Fruit fly (Drosophila melanogaster): ENCODE data around the gene Herp.
A peak's percentile ranks its signal among the peaks of the same experiment; 100 is the strongest.

Gene Herp

dm6 chr2L:7828231-7828630, 28.4 kb upstream of the Herp start (continued):
- no peak for TF ChIP-seq lov (optimal IDR thresholded peaks at IDR 0.05)
- TF ChIP-seq lov (GFP tag; IDR thresholded peaks at IDR 0.05), result peak; percentile 67; the same call in 1 of the 3 replicates
- TF ChIP-seq CG7745 (tag; optimal IDR thresholded peaks at IDR 0.05), result no peak
- peak; percentile 69 for TF ChIP-seq CG12659 (GFP tag; optimal IDR thresholded peaks at IDR 0.05)
- peak; percentile 58 for TF ChIP-seq lab (GFP tag; optimal IDR thresholded peaks at IDR 0.05)
- no peak for TF ChIP-seq CHES-1-like (GFP tag; optimal IDR thresholded peaks at IDR 0.05)
- TF ChIP-seq CG12071 (GFP tag; optimal IDR thresholded peaks at IDR 0.05), result no peak
- peak; percentile 100 for TF ChIP-seq sd (tag; optimal IDR thresholded peaks at IDR 0.05)
- TF ChIP-seq Bdp1 (GFP tag; optimal IDR thresholded peaks at IDR 0.05), result no peak
- peak; percentile 78 for TF ChIP-seq sens (GFP tag)
- no peak for TF ChIP-seq CG6765 (GFP tag; optimal IDR thresholded peaks at IDR 0.05)
- peak; percentile 49 for TF ChIP-seq zf30C (GFP tag; optimal IDR thresholded peaks at IDR 0.05)
- TF ChIP-seq CkIIα-i1 (GFP tag; IDR thresholded peaks at IDR 0.05), result no peak
- no peak for TF ChIP-seq gem (tag; optimal IDR thresholded peaks at IDR 0.05)
- TF ChIP-seq CG16815 (GFP tag; optimal IDR thresholded peaks at IDR 0.05), result no peak
- no peak for TF ChIP-seq odd (GFP tag; optimal IDR thresholded peaks at IDR 0.05)
- peak; percentile 2 for TF ChIP-seq schlank (tag; optimal IDR thresholded peaks at IDR 0.05)
- TF ChIP-seq vfl (GFP tag; optimal IDR thresholded peaks at IDR 0.05), result no peak
- TF ChIP-seq CG15696 (tag; optimal IDR thresholded peaks at IDR 0.05), result peak; percentile 10
- TF ChIP-seq slbo (GFP tag; IDR thresholded peaks at IDR 0.05), result peak; percentile 50
- no peak for TF ChIP-seq Fer1 (GFP tag; optimal IDR thresholded peaks at IDR 0.05)
- peak; percentile 65 for TF ChIP-seq Neu2 (GFP tag; optimal IDR thresholded peaks at IDR 0.05; ENCODE audit: borderline replicate concordance)
- no peak for TF ChIP-seq ssp (GFP tag; IDR thresholded peaks at IDR 0.05)
- TF ChIP-seq exex (tag; optimal IDR thresholded peaks at IDR 0.05), result peak; percentile 26
- TF ChIP-seq CG9727 (GFP tag; optimal IDR thresholded peaks at IDR 0.05), result peak; percentile 2
- no peak for TF ChIP-seq ind (GFP tag; optimal IDR thresholded peaks at IDR 0.05)
- TF ChIP-seq Dfd (GFP tag; optimal IDR thresholded peaks at IDR 0.05), result no peak
- TF ChIP-seq CG2120 (GFP tag; optimal IDR thresholded peaks at IDR 0.05), result no peak
- no peak for TF ChIP-seq CG18476 (GFP tag; optimal IDR thresholded peaks at IDR 0.05)
- no peak for TF ChIP-seq Kr (GFP tag; optimal IDR thresholded peaks at IDR 0.05)
- peak; percentile 45; the same call in 1 of the 2 replicates for TF ChIP-seq CG3847 (GFP tag; IDR thresholded peaks at IDR 0.05)
- no peak for TF ChIP-seq Eip74EF (GFP tag; optimal IDR thresholded peaks at IDR 0.05)
- TF ChIP-seq Nf-YA (GFP tag; IDR thresholded peaks at IDR 0.05), result no peak
- no peak for TF ChIP-seq CG3163 (GFP tag; optimal IDR thresholded peaks at IDR 0.05)
- no peak for TF ChIP-seq CG10654 (GFP tag; optimal IDR thresholded peaks at IDR 0.05)
- TF ChIP-seq Hr39 (optimal IDR thresholded peaks at IDR 0.05), result no peak
- TF ChIP-seq ac (GFP tag; optimal IDR thresholded peaks at IDR 0.05), result no peak
- no peak for TF ChIP-seq dysf (GFP tag; IDR thresholded peaks at IDR 0.05)
- no peak for TF ChIP-seq sr (GFP tag; IDR thresholded peaks at IDR 0.05)
- TF ChIP-seq Side (GFP tag; optimal IDR thresholded peaks at IDR 0.05), result no peak
- 0 out of 2 replicates have a peak, but pooled peaks have one; percentile 16 for TF ChIP-seq HLH3B (GFP tag; IDR thresholded peaks at IDR 0.05)
- no peak for TF ChIP-seq BEAF-32 (GFP tag; optimal IDR thresholded peaks at IDR 0.05)
- TF ChIP-seq wor (GFP tag; IDR thresholded peaks at IDR 0.05), result no peak
- no peak for TF ChIP-seq CG4282 (GFP tag; optimal IDR thresholded peaks at IDR 0.05)
- no peak for TF ChIP-seq CG4404 (GFP tag; IDR thresholded peaks at IDR 0.05)
- no peak for TF ChIP-seq lola (GFP tag; optimal IDR thresholded peaks at IDR 0.05)
- TF ChIP-seq CG11723 (GFP tag; optimal IDR thresholded peaks at IDR 0.05), result no peak
- TF ChIP-seq CG1832 (GFP tag; optimal IDR thresholded peaks at IDR 0.05), result peak; percentile 99
- TF ChIP-seq pan (optimal IDR thresholded peaks at IDR 0.05), result no peak
- TF ChIP-seq pan (GFP tag; optimal IDR thresholded peaks at IDR 0.05 in 1 of 2, IDR thresholded peaks at IDR 0.05 in 1 of 2), result peak in 1 of 2 experiments; percentile 39
- no peak for TF ChIP-seq CG18764 (GFP tag; optimal IDR thresholded peaks at IDR 0.05)
- no peak for TF ChIP-seq fu2 (GFP tag; optimal IDR thresholded peaks at IDR 0.05)
